Fruit fly (Drosophila melanogaster) whole organism, embryonic: ENCODE data around the gene CG7402.

Experiments
- Awh ChIP-seq: fragments of 200-800 bp; sonication (Bioruptor generic); IDR thresholded peaks from 2 replicates; pipeline ENCODE4, ENCODE4 v1.3.6; 2022; ENCODE audit warnings: missing biosample characterization, missing genetic modification characterization
- Blimp-1 ChIP-seq: fragments of 200-800 bp; sonication (Bioruptor generic); optimal IDR thresholded peaks from 3 replicates; lab custom pipeline; 2018; ENCODE audit warnings: missing biosample characterization, missing genetic modification characterization, mild to moderate bottlenecking, moderate library complexity, missing genetic modification reagents
- CG10267 ChIP-seq: fragments of 200-800 bp; sonication (Bioruptor generic); optimal IDR thresholded peaks from 2 replicates; lab custom pipeline; 2018; ENCODE audit warnings: missing biosample characterization, mild to moderate bottlenecking, missing genetic modification characterization, moderate library complexity
- CG10431 ChIP-seq: fragments of 200-800 bp; sonication (Bioruptor generic); optimal IDR thresholded peaks from 3 replicates; lab custom pipeline; 2018; ENCODE audit warnings: missing biosample characterization, mild to moderate bottlenecking, missing genetic modification characterization
- CG12769 ChIP-seq: fragments of 200-800 bp; sonication (Bioruptor generic); optimal IDR thresholded peaks from 2 replicates; lab custom pipeline; 2019; ENCODE audit warnings: missing biosample characterization, mild to moderate bottlenecking, missing genetic modification characterization, moderate library complexity
- CG15269 ChIP-seq: fragments of 200-800 bp; sonication (Bioruptor generic); optimal IDR thresholded peaks from 2 replicates; lab custom pipeline; 2018; ENCODE audit warnings: missing biosample characterization, mild to moderate bottlenecking, missing genetic modification characterization, moderate library complexity
- CG1602 ChIP-seq: fragments of 200-800 bp; sonication (Bioruptor generic); optimal IDR thresholded peaks from 3 replicates; lab custom pipeline; 2016; ENCODE audit warnings: missing biosample characterization, missing genetic modification characterization
- CG2120 ChIP-seq: fragments of 200-800 bp; sonication (Bioruptor generic); optimal IDR thresholded peaks from 3 replicates; lab custom pipeline; 2016; ENCODE audit warnings: missing biosample characterization, missing genetic modification characterization
- CG4617 ChIP-seq: fragments of 200-800 bp; sonication (Bioruptor generic); optimal IDR thresholded peaks from 3 replicates; lab custom pipeline; 2016; ENCODE audit warnings: missing biosample characterization, missing genetic modification characterization, borderline replicate concordance
- CG6791 ChIP-seq: fragments of 200-800 bp; sonication (Bioruptor generic); IDR thresholded peaks from 3 replicates; pipeline ENCODE4 v1.3.6; 2022; ENCODE audit warnings: missing biosample characterization, missing genetic modification characterization; ENCODE audit not compliant: partially characterized antibody
- CG6854 ChIP-seq: fragments of 200-800 bp; sonication (Bioruptor generic); optimal IDR thresholded peaks from 3 replicates; lab custom pipeline; 2017; ENCODE audit warnings: missing biosample characterization, mild to moderate bottlenecking, missing genetic modification characterization
- CG8089 ChIP-seq: fragments of 200-800 bp; sonication (Bioruptor generic); optimal IDR thresholded peaks from 3 replicates; lab custom pipeline; 2016; ENCODE audit warnings: missing biosample characterization, missing genetic modification characterization
- CG8290 ChIP-seq, 3 experiments: fragments of 200-800 bp; sonication (Bioruptor generic); optimal IDR thresholded peaks; 2 replicates each; lab custom pipeline; 2016 to 2019; ENCODE audit warnings: missing biosample characterization in 3 of 3, missing genetic modification characterization in 3 of 3, mild to moderate bottlenecking in 2 of 3, moderate library complexity in 1 of 3
- CG8388 ChIP-seq: fragments of 200-800 bp; sonication (Bioruptor generic); optimal IDR thresholded peaks from 2 replicates; lab custom pipeline; 2019; ENCODE audit warnings: missing biosample characterization, mild to moderate bottlenecking, missing genetic modification characterization, moderate library complexity
- D19B ChIP-seq: fragments of 200-800 bp; sonication (Bioruptor generic); optimal IDR thresholded peaks from 2 replicates; lab custom pipeline; 2017; ENCODE audit warnings: missing biosample characterization, mild to moderate bottlenecking, missing genetic modification characterization
- Ets65A ChIP-seq: fragments of 200-800 bp; sonication (Bioruptor generic); peaks from one replicate; lab custom pipeline; 2016; ENCODE audit warnings: missing biosample characterization, missing genetic modification characterization
- Hr39 ChIP-seq: fragments of >200 bp; optimal IDR thresholded peaks from 2 replicates; lab custom pipeline; 2017
- Hr78 ChIP-seq, 2 experiments: fragments of 200-800 bp in 1 of 2; fragments of >200 bp in 1 of 2; sonication (Bioruptor generic) in 1 of 2; optimal IDR thresholded peaks; 2 replicates each; lab custom pipeline; 2017 to 2019; ENCODE audit warnings: missing biosample characterization in 2 of 2, missing genetic modification characterization in 2 of 2, mild to moderate bottlenecking in 1 of 2, moderate library complexity in 1 of 2
- Med ChIP-seq: fragments of 200-800 bp; sonication (Bioruptor generic); peaks from one replicate; lab custom pipeline; 2016; ENCODE audit warnings: missing biosample characterization, missing genetic modification characterization, mild to moderate bottlenecking, inconsistent platforms, moderate library complexity
- Mrtf ChIP-seq: fragments of 200-800 bp; sonication (Bioruptor generic); IDR thresholded peaks from 3 replicates; pipeline ENCODE4 v1.3.6; 2022; ENCODE audit warnings: missing biosample characterization, missing genetic modification characterization
- Pdp1 ChIP-seq, 2 experiments: fragments of 200-800 bp; sonication (Bioruptor generic); optimal IDR thresholded peaks; 3 replicates each; lab custom pipeline; 2016; ENCODE audit warnings: missing biosample characterization in 2 of 2, missing genetic modification characterization in 2 of 2, mild to moderate bottlenecking in 1 of 2, moderate library complexity in 1 of 2
- Ptx1 ChIP-seq: fragments of 200-800 bp; sonication (Bioruptor generic); IDR thresholded peaks from 2 replicates; pipeline ENCODE4 v1.3.6; 2022; ENCODE audit warnings: missing biosample characterization, missing genetic modification characterization
- Rfx ChIP-seq: fragments of 200-800 bp; sonication (Bioruptor generic); IDR thresholded peaks from 2 replicates; pipeline ENCODE4 v1.3.6; 2022; ENCODE audit warnings: missing biosample characterization, missing genetic modification characterization
- Sry-β ChIP-seq: fragments of 200-800 bp; sonication (Bioruptor generic); optimal IDR thresholded peaks from 2 replicates; lab custom pipeline; 2018; ENCODE audit warnings: missing biosample characterization, mild to moderate bottlenecking, missing genetic modification characterization, moderate library complexity
- Sry-δ ChIP-seq: fragments of 200-800 bp; sonication (Bioruptor generic); optimal IDR thresholded peaks from 2 replicates; lab custom pipeline; 2016; ENCODE audit warnings: missing biosample characterization, missing genetic modification characterization
- Stat92E ChIP-seq, 3 experiments: fragments of >200 bp in 2 of 3; fragments of 200-800 bp in 1 of 3; sonication (Bioruptor generic) in 1 of 3; optimal IDR thresholded peaks; 2 replicates each; lab custom pipeline; 2017 to 2019; ENCODE audit warnings: missing biosample characterization in 3 of 3, missing genetic modification characterization in 3 of 3, mild to moderate bottlenecking in 1 of 3, moderate library complexity in 1 of 3
- cas ChIP-seq: fragments of 200-800 bp; sonication (Bioruptor generic); IDR thresholded peaks from 2 replicates; pipeline ENCODE4 v1.3.6; 2022; ENCODE audit warnings: missing biosample characterization, missing genetic modification characterization
- caup ChIP-seq: fragments of 200-800 bp; sonication (Bioruptor generic); optimal IDR thresholded peaks from 3 replicates; lab custom pipeline; 2017; ENCODE audit warnings: missing biosample characterization, mild to moderate bottlenecking, missing genetic modification characterization, moderate library complexity; ENCODE audit not compliant: severe bottlenecking
- chif ChIP-seq, 2 experiments: fragments of 200-800 bp; sonication (Bioruptor generic); optimal IDR thresholded peaks; 3 replicates each; lab custom pipeline; 2016; ENCODE audit warnings: missing biosample characterization in 2 of 2, missing genetic modification characterization in 2 of 2
- eyg ChIP-seq: fragments of 200-800 bp; sonication (Bioruptor generic); optimal IDR thresholded peaks from 3 replicates; lab custom pipeline; 2016; ENCODE audit warnings: missing biosample characterization, missing genetic modification characterization
- gcm ChIP-seq: fragments of 200-800 bp; sonication (Bioruptor generic); optimal IDR thresholded peaks from 2 replicates; lab custom pipeline; 2019; ENCODE audit warnings: missing biosample characterization, mild to moderate bottlenecking, missing genetic modification characterization, moderate library complexity
- hb ChIP-seq: fragments of 200-800 bp; sonication (Bioruptor generic); IDR thresholded peaks from 3 replicates; pipeline ENCODE4 v1.3.6; 2022; ENCODE audit warnings: missing biosample characterization, missing genetic modification characterization; ENCODE audit not compliant: partially characterized antibody
- kni ChIP-seq: fragments of 200-800 bp; sonication (Bioruptor generic); optimal IDR thresholded peaks from 3 replicates; lab custom pipeline; 2017; ENCODE audit warnings: mild to moderate bottlenecking, missing biosample characterization, missing genetic modification reagents, missing genetic modification characterization
- lola ChIP-seq, 3 experiments: fragments of >200 bp in 2 of 3; fragments of 200-800 bp in 1 of 3; sonication (Bioruptor generic) in 1 of 3; optimal IDR thresholded peaks; 2 replicates each; lab custom pipeline; 2017 to 2019; ENCODE audit warnings: missing biosample characterization in 3 of 3, missing genetic modification characterization in 3 of 3, mild to moderate bottlenecking in 1 of 3, moderate library complexity in 1 of 3
- oc ChIP-seq: fragments of 200-800 bp; sonication (Bioruptor generic); optimal IDR thresholded peaks from 2 replicates; lab custom pipeline; 2018; ENCODE audit warnings: missing biosample characterization, mild to moderate bottlenecking, missing genetic modification characterization, moderate library complexity
- pzg ChIP-seq: fragments of 200-800 bp; sonication (Bioruptor generic); optimal IDR thresholded peaks from 3 replicates; lab custom pipeline; 2018; ENCODE audit warnings: missing biosample characterization, mild to moderate bottlenecking, missing genetic modification characterization, moderate library complexity
- sob ChIP-seq: fragments of 200-800 bp; sonication (Bioruptor generic); IDR thresholded peaks from 2 replicates; pipeline ENCODE4 v1.3.6; 2022; ENCODE audit warnings: missing biosample characterization, missing genetic modification characterization
- tll ChIP-seq, 2 experiments: fragments of 200-800 bp in 1 of 2; fragments of >200 bp in 1 of 2; sonication (Bioruptor generic) in 1 of 2; optimal IDR thresholded peaks; 2 replicates each; lab custom pipeline; 2017 to 2019; ENCODE audit warnings: missing biosample characterization in 2 of 2, missing genetic modification characterization in 2 of 2, mild to moderate bottlenecking in 1 of 2, moderate library complexity in 1 of 2
- vnd ChIP-seq: fragments of 200-800 bp; sonication (Bioruptor generic); IDR thresholded peaks from 3 replicates; pipeline ENCODE4 v1.3.6; 2022; ENCODE audit warnings: missing biosample characterization, missing genetic modification characterization; ENCODE audit not compliant: partially characterized antibody
- vvl ChIP-seq: fragments of 200-800 bp; sonication (Bioruptor generic); IDR thresholded peaks from 2 replicates; pipeline ENCODE4 v1.3.6; 2022; ENCODE audit warnings: missing biosample characterization, missing genetic modification characterization
- wor ChIP-seq: fragments of 200-800 bp; sonication (Bioruptor generic); IDR thresholded peaks from 2 replicates; pipeline ENCODE4 v1.3.6; 2022; ENCODE audit warnings: missing biosample characterization, missing genetic modification characterization
- z ChIP-seq: fragments of 200-800 bp; sonication (Bioruptor generic); IDR thresholded peaks from 3 replicates; pipeline ENCODE4 v1.3.6; 2022; ENCODE audit warnings: missing biosample characterization, missing genetic modification characterization

CG7402 gene

dm6 chr3L:17933065-17933464, 45.6 kb downstream of the CG7402 start:
- TF ChIP-seq tll (GFP tag; optimal IDR thresholded peaks at IDR 0.05; lab: Kevin White, UChicago) (no peak), Sry-β (GFP tag; lab: Kevin White, UChicago) (no peak), CG8290 (GFP tag; optimal IDR thresholded peaks at IDR 0.05; lab: Kevin White, UChicago) (no peak), CG8290 (tag; optimal IDR thresholded peaks at IDR 0.05; lab: Kevin White, UChicago) (peak in 1 of 2 experiments; percentile 46), sob (GFP tag; lab: Robert Waterston, UW) (peak; percentile 33; the same call in 1 of the 2 replicates), Ets65A (peak; percentile 42), Hr78 (GFP tag; optimal IDR thresholded peaks at IDR 0.05; lab: Kevin White, UChicago) (peak in 1 of 2 experiments; percentile 7), gcm (GFP tag; lab: Kevin White, UChicago) (peak; percentile 69), Rfx (GFP tag; lab: Robert Waterston, UW) (0 out of 2 replicates have a peak, but pooled peaks have one; percentile 25)
- TF ChIP-seq, all 482 proteins: peak for 6

DNA sequence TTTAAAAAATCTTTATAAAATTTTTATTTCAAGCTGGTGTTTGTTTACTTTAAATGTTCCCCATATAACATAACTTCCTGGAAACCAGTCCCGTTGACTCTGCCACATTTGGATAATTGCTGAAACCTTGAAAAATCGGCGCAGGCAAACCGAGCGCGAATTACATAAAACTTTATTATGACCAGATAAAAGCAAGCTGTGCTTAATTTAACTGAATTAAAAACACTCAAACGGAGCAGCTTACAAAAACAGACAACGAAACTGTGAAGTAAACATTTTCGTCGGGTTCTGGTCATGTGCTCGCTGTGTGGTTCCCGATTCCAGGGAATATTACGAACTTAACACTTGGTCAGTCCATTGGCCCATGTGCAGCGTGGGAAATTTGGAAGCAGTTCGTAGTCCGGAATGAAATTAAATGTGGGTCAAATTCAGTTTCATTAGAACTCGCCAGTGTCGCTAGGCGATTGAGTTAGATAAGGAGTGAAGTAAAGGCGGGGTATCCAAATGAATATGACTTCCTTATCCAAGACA, 46.3 kb downstream of the CG7402 start:
- TF ChIP-seq Ptx1 (GFP tag; lab: Robert Waterston, UW) = no peak
- TF ChIP-seq CG15269 (tag; lab: Kevin White, UChicago) = peak; percentile 22
- TF ChIP-seq Stat92E (GFP tag; optimal IDR thresholded peaks at IDR 0.05; lab: Kevin White, UChicago) = peak in 1 of 3 experiments; percentile 52
- peak; percentile 30 for TF ChIP-seq Med (GFP tag; lab: Kevin White, UChicago)
- TF ChIP-seq Blimp-1 (GFP tag; lab: Kevin White, UChicago) = peak; percentile 49
- no peak for TF ChIP-seq Sry-δ (GFP tag; lab: Kevin White, UChicago)
- no peak for TF ChIP-seq CG4617 (GFP tag; lab: Kevin White, UChicago)
- 0 out of 3 replicates have a peak, but pooled peaks have one; percentile 32 for TF ChIP-seq CG6791 (GFP tag; lab: Robert Waterston, UW)
- TF ChIP-seq Pdp1 (GFP tag; optimal IDR thresholded peaks at IDR 0.05; lab: Kevin White, UChicago) = peak in 1 of 2 experiments; percentile 10
- no peak for TF ChIP-seq chif (GFP tag; optimal IDR thresholded peaks at IDR 0.05; lab: Kevin White, UChicago)
- TF ChIP-seq CG8089 (GFP tag; lab: Kevin White, UChicago) = no peak

- TF ChIP-seq CG12769 (tag; lab: Kevin White, UChicago) = no peak
- no peak for TF ChIP-seq hb (GFP tag; lab: Robert Waterston, UW)
- TF ChIP-seq lola (GFP tag; optimal IDR thresholded peaks at IDR 0.05; lab: Kevin White, UChicago) = no peak
- TF ChIP-seq oc (tag; lab: Kevin White, UChicago) = peak; percentile 75
- peak; percentile 62 for TF ChIP-seq Ets65A
- TF ChIP-seq Awh (GFP tag; lab: Robert Waterston, UW) = no peak
- 0 out of 3 replicates have a peak, but pooled peaks have one; percentile 17 for TF ChIP-seq Mrtf (GFP tag; lab: Robert Waterston, UW)
- peak; percentile 20; the same call in 1 of the 2 replicates for TF ChIP-seq vvl
- peak; percentile 96 for TF ChIP-seq Blimp-1 (GFP tag; lab: Kevin White, UChicago)
- TF ChIP-seq vnd (GFP tag; lab: Robert Waterston, UW) = 0 out of 3 replicates have a peak, but pooled peaks have one; percentile 36
- TF ChIP-seq kni = peak; percentile 57
These were observed 47.5 kb downstream of the CG7402 start for dm6 chr3L:17935032-17935431.

DNA sequence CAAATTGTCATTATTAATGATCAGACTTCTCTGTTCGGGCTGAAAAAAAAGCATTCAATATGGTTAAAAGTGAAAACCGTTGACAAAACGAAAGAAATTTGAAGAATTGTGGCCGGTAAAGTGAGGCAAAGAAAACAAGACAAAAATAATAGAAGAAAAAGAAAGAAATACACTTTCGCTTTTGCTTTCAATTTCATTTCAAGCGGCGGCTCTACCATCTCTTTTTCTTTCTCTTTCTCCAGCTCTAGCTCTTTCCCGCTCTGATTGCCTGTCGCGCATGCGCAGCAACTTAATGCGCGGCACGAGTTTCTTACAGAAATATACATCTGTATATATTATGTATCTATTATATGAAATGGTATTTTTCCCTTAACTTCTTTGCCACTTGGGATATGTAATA, 49.8 kb downstream of the CG7402 start:
- TF ChIP-seq D19B (GFP tag; lab: Kevin White, UChicago) (no peak), cas (GFP tag; lab: Robert Waterston, UW) (no peak), Hr39 (no peak), CG6854 (GFP tag; lab: Kevin White, UChicago) (no peak), caup (no peak), CG8388 (peak; percentile 42), CG2120 (GFP tag; lab: Kevin White, UChicago) (no peak), CG10431 (GFP tag; lab: Kevin White, UChicago) (peak; percentile 87), CG1602 (GFP tag; lab: Kevin White, UChicago) (no peak), z (GFP tag; lab: Robert Waterston, UW) (0 out of 3 replicates have a peak, but pooled peaks have one; percentile 39), eyg (GFP tag; lab: Kevin White, UChicago) (no peak), vvl (peak; percentile 25; the same call in 1 of the 2 replicates), pzg (GFP tag; lab: Kevin White, UChicago) (no peak), wor (GFP tag; lab: Robert Waterston, UW) (no peak), oc (tag; lab: Kevin White, UChicago) (peak; percentile 59), CG10267 (peak; percentile 13)
